Worm (Caenorhabditis elegans) whole organism, dauer: ENCODE data around the gene T27E9.6.

Source experiments
- unc-62 ChIP-seq: sonication (generic microtip); optimal IDR thresholded peaks from 2 replicates; lab custom pipeline; 2017; ENCODE audit warnings: missing biosample characterization, missing genetic modification reagents, missing genetic modification characterization

T27E9.6 gene

DNA sequence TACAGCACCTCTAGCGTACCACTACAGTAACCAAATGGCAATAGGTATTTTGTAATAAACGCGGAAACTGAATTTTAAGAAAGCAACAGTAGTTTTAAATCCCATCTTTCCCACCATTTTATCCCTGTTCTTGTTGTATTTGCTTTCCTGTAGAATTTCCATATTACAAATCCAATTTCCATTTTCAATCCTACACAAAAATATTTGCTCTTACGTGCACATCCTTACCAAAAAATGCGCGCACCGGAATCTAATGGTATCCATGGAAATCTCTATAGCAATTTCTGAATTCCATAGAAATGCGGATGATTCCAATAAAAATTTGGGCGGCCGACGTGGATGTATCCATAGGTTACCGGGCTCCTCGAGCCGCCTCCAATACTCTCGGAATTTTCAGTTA, 46.4 kb downstream of the T27E9.6 start, which contains the start of gene trf-1:
Gene trf-1, plus strand, starts transcription at position 301 of the 400 bp plus-strand sequence.
- TF ChIP-seq unc-62 (GFP tag; lab: Kevin White, UChicago): no peak

ce11 chrIII:13429668-13430067, 46.9 kb downstream of the T27E9.6 start, which contains the start of gene bli-5:
bli-5 (minus strand) TSS chrIII:13429768.
- TF ChIP-seq unc-62 (GFP tag; lab: Kevin White, UChicago): no peak

ce11 chrIII:13427817-13428216, 48.8 kb downstream of the T27E9.6 start:
- TF ChIP-seq unc-62 (GFP tag; lab: Kevin White, UChicago): no peak

ce11 chrIII:13426036-13426435, 50.5 kb downstream of the T27E9.6 start, which contains the start of gene cope-1:
cope-1 (plus strand) TSS chrIII:13426264.
- no peak for TF ChIP-seq unc-62 (GFP tag; lab: Kevin White, UChicago)
